Worm (Caenorhabditis elegans) whole organism, dauer: ENCODE results near the gene C48B4.6.

Experiments used
- unc-62 ChIP-seq: sonication (generic microtip); optimal IDR thresholded peaks from 2 replicates; lab custom pipeline; 2017; ENCODE audit warnings: missing biosample characterization, missing genetic modification reagents, missing genetic modification characterization

The C48B4.6 gene

ce11 chrIII:9561158-9561557, 2.8 kb upstream of the C48B4.6 start, which contains the start of gene C48B4.8:
Gene C48B4.8, minus strand, starts transcription at chrIII:9561258.
- TF ChIP-seq unc-62, result no peak

- no peak for TF ChIP-seq unc-62
Observed at ce11 chrIII:9559381-9559881, 1.1 kb upstream of the C48B4.6 start, which contains the start of gene C48B4.7. Gene C48B4.7, minus strand, starts transcription at chrIII:9559431.

- TF ChIP-seq unc-62, result no peak
Observed at ce11 chrIII:9556300-9556699, 2.1 kb downstream of the C48B4.6 start, which contains the start of gene ZK1098.11. Gene ZK1098.11, plus strand, starts transcription at chrIII:9556600.

- no peak for TF ChIP-seq unc-62
Observed at ce11 chrIII:9546016-9546659, 12.2 kb downstream of the C48B4.6 start, which contains the start of gene unc-16. Gene unc-16, plus strand, starts transcription at chrIII:9546258.

- TF ChIP-seq unc-62, result no peak
Observed at ce11 chrIII:9544820-9545219, 13.5 kb downstream of the C48B4.6 start, which contains the start of gene ZK1098.12. Gene ZK1098.12, plus strand, starts transcription at chrIII:9545120.

- no peak for TF ChIP-seq unc-62
Observed at ce11 chrIII:9544125-9544524, 14.2 kb downstream of the C48B4.6 start, which contains the start of gene ZK1098.9. Gene ZK1098.9, plus strand, starts transcription at chrIII:9544425.

ce11 chrIII:9542816-9543215, 15.5 kb downstream of the C48B4.6 start, which contains the start of gene eif-2Balpha:
Gene eif-2Balpha, plus strand, starts transcription at chrIII:9543119.
- TF ChIP-seq unc-62, result no peak

- no peak for TF ChIP-seq unc-62
Observed at ce11 chrIII:9542280-9542679, 16.1 kb downstream of the C48B4.6 start, which contains the start of gene mut-7. Gene mut-7, minus strand, starts transcription at chrIII:9542380.

- no peak for TF ChIP-seq unc-62
Observed at ce11 chrIII:9538655-9539155, 19.7 kb downstream of the C48B4.6 start, which contains the start of gene ZK1098.3. Gene ZK1098.3, minus strand, starts transcription at chrIII:9538705.

- no peak for TF ChIP-seq unc-62
Observed at ce11 chrIII:9528824-9529223, 29.5 kb downstream of the C48B4.6 start, which contains the start of gene ZK1098.2. Gene ZK1098.2, plus strand, starts transcription at chrIII:9529159.

ce11 chrIII:9526851-9527250, 31.5 kb downstream of the C48B4.6 start, which contains the start of gene ZK1098.6:
Gene ZK1098.6, plus strand, starts transcription at chrIII:9527151.
- no peak for TF ChIP-seq unc-62

ce11 chrIII:9525252-9525651, 33.1 kb downstream of the C48B4.6 start, which contains the start of gene trpp-3:
Gene trpp-3, plus strand, starts transcription at chrIII:9525552.
- TF ChIP-seq unc-62, result no peak

- no peak for TF ChIP-seq unc-62
Observed at ce11 chrIII:9523581-9523980, 34.8 kb downstream of the C48B4.6 start, which contains the start of gene mrps-23. Gene mrps-23, minus strand, starts transcription at chrIII:9523672.

ce11 chrIII:9521410-9522090, 36.8 kb downstream of the C48B4.6 start, which contains the start of the genes clu-1 and prp-40:
Gene clu-1, minus strand, starts transcription at chrIII:9521460.
Gene prp-40, plus strand, starts transcription at chrIII:9522075.
- no peak for TF ChIP-seq unc-62

ce11 chrIII:9516148-9516547, 42.2 kb downstream of the C48B4.6 start, which contains the start of gene F55H2.7:
Gene F55H2.7, minus strand, starts transcription at chrIII:9516248.
- TF ChIP-seq unc-62, result no peak

- TF ChIP-seq unc-62, result no peak
Observed at ce11 chrIII:9513569-9513968, 44.8 kb downstream of the C48B4.6 start, which contains the start of gene F55H2.8. Gene F55H2.8, plus strand, starts transcription at chrIII:9513869.
